Fruit fly (Drosophila melanogaster) whole organism, embryonic: ENCODE data around the gene CG4278.
A peak's percentile ranks its signal among the peaks of the same experiment; 100 is the strongest.

Experiments
- Aef1 ChIP-seq: fragments of 200-800 bp; sonication (Bioruptor generic); IDR thresholded peaks from 3 replicates; pipeline ENCODE4 v1.3.6; 2022; ENCODE audit warnings: missing biosample characterization, missing genetic modification characterization
- Asciz ChIP-seq: fragments of 200-800 bp; sonication (Bioruptor generic); optimal IDR thresholded peaks from 2 replicates; lab custom pipeline; 2017; ENCODE audit warnings: missing biosample characterization, mild to moderate bottlenecking, missing genetic modification characterization, missing genetic modification reagents
- Atf-2 ChIP-seq: fragments of 200-800 bp; sonication (Bioruptor generic); optimal IDR thresholded peaks from 2 replicates; lab custom pipeline; 2016; ENCODE audit warnings: missing biosample characterization, missing genetic modification characterization
- BtbVII ChIP-seq: fragments of 200-800 bp; sonication (Bioruptor generic); optimal IDR thresholded peaks from 3 replicates; lab custom pipeline; 2017; ENCODE audit warnings: missing biosample characterization, mild to moderate bottlenecking, missing genetic modification characterization
- CG1024 ChIP-seq: fragments of 200-800 bp; sonication (Bioruptor generic); IDR thresholded peaks from 2 replicates; pipeline ENCODE4 v1.3.6; 2022; ENCODE audit warnings: missing biosample characterization, missing genetic modification characterization
- CG11247 ChIP-seq: fragments of 200-800 bp; sonication (Bioruptor generic); IDR thresholded peaks from 2 replicates; pipeline ENCODE4 v1.3.6; 2022; ENCODE audit warnings: missing biosample characterization, missing genetic modification characterization
- CG12104 ChIP-seq: fragments of 200-800 bp; sonication (Bioruptor generic); optimal IDR thresholded peaks from 3 replicates; lab custom pipeline; 2016; ENCODE audit warnings: missing biosample characterization, missing genetic modification characterization
- CG12219 ChIP-seq: fragments of 200-800 bp; sonication (Bioruptor generic); optimal IDR thresholded peaks from 3 replicates; lab custom pipeline; 2018; ENCODE audit warnings: missing biosample characterization, mild to moderate bottlenecking, missing genetic modification characterization
- CG12236 ChIP-seq: fragments of 200-800 bp; sonication (Bioruptor generic); optimal IDR thresholded peaks from 2 replicates; lab custom pipeline; 2016; ENCODE audit warnings: missing biosample characterization, missing genetic modification characterization
- CG12769 ChIP-seq: fragments of 200-800 bp; sonication (Bioruptor generic); optimal IDR thresholded peaks from 2 replicates; lab custom pipeline; 2019; ENCODE audit warnings: missing biosample characterization, mild to moderate bottlenecking, missing genetic modification characterization, moderate library complexity
- CG16815 ChIP-seq: fragments of 200-800 bp; sonication (Bioruptor generic); optimal IDR thresholded peaks from 3 replicates; lab custom pipeline; 2017; ENCODE audit warnings: missing biosample characterization, mild to moderate bottlenecking, missing genetic modification characterization
- CG17328 ChIP-seq: fragments of 200-800 bp; sonication (Bioruptor generic); IDR thresholded peaks from 2 replicates; pipeline ENCODE4 v1.3.6; 2022; ENCODE audit warnings: missing biosample characterization, missing genetic modification characterization
- CG17385 ChIP-seq: fragments of 200-800 bp; sonication (Bioruptor generic); optimal IDR thresholded peaks from 3 replicates; lab custom pipeline; 2018; ENCODE audit warnings: missing biosample characterization, mild to moderate bottlenecking, missing genetic modification characterization
- CG17568 ChIP-seq: fragments of 200-800 bp; sonication (Bioruptor generic); optimal IDR thresholded peaks from 2 replicates; lab custom pipeline; 2018; ENCODE audit warnings: missing biosample characterization, mild to moderate bottlenecking, missing genetic modification characterization, moderate library complexity
- CG2116 ChIP-seq: fragments of 200-800 bp; sonication (Bioruptor generic); optimal IDR thresholded peaks from 3 replicates; lab custom pipeline; 2018; ENCODE audit warnings: missing biosample characterization, mild to moderate bottlenecking, missing genetic modification characterization
- CG2202 ChIP-seq: fragments of 200-800 bp; sonication (Bioruptor generic); optimal IDR thresholded peaks from 2 replicates; lab custom pipeline; 2018; ENCODE audit warnings: missing biosample characterization, mild to moderate bottlenecking, missing genetic modification characterization
- CG2712 ChIP-seq: fragments of 200-800 bp; optimal IDR thresholded peaks from 3 replicates; lab custom pipeline; 2019; ENCODE audit warnings: missing biosample characterization, mild to moderate bottlenecking, missing genetic modification characterization, moderate library complexity
- CG31365 ChIP-seq: fragments of 200-800 bp; sonication (Bioruptor generic); optimal IDR thresholded peaks from 2 replicates; lab custom pipeline; 2018; ENCODE audit warnings: missing biosample characterization, mild to moderate bottlenecking, missing genetic modification characterization
- CG32532 ChIP-seq: fragments of 200-800 bp; sonication (Bioruptor generic); IDR thresholded peaks from 2 replicates; pipeline ENCODE4 v1.3.6; 2022; ENCODE audit warnings: missing biosample characterization, missing genetic modification characterization
- CG34376 ChIP-seq: fragments of 200-800 bp; sonication (Bioruptor generic); optimal IDR thresholded peaks from 2 replicates; lab custom pipeline; 2018; ENCODE audit warnings: missing biosample characterization, mild to moderate bottlenecking, missing genetic modification characterization
- CG3726 ChIP-seq: fragments of 200-800 bp; sonication (Bioruptor generic); IDR thresholded peaks from 3 replicates; pipeline ENCODE4, ENCODE4 v1.3.6; 2022; ENCODE audit warnings: missing biosample characterization, missing genetic modification characterization
- CG5245 ChIP-seq: fragments of 200-800 bp; sonication (Bioruptor generic); optimal IDR thresholded peaks from 3 replicates; lab custom pipeline; 2016; ENCODE audit warnings: missing biosample characterization, missing genetic modification characterization
- CG6791 ChIP-seq: fragments of 200-800 bp; sonication (Bioruptor generic); IDR thresholded peaks from 3 replicates; pipeline ENCODE4 v1.3.6; 2022; ENCODE audit warnings: missing biosample characterization, missing genetic modification characterization; ENCODE audit not compliant: partially characterized antibody
- CG6813 ChIP-seq: fragments of 200-800 bp; sonication (Bioruptor generic); optimal IDR thresholded peaks from 2 replicates; lab custom pipeline; 2017; ENCODE audit warnings: missing biosample characterization, missing genetic modification characterization, mild to moderate bottlenecking, moderate library complexity, missing genetic modification reagents
- Doc2 ChIP-seq: fragments of 200-800 bp; sonication (Bioruptor generic); IDR thresholded peaks from 2 replicates; pipeline ENCODE4 v1.3.6; 2022; ENCODE audit warnings: missing biosample characterization, missing genetic modification characterization
- Ets97D ChIP-seq: fragments of 200-800 bp; sonication (Bioruptor generic); optimal IDR thresholded peaks from 3 replicates; lab custom pipeline; 2016; ENCODE audit warnings: missing biosample characterization, missing genetic modification characterization
- Fer3 ChIP-seq: fragments of 200-800 bp; sonication (Bioruptor generic); optimal IDR thresholded peaks from 2 replicates; lab custom pipeline; 2018; ENCODE audit warnings: missing biosample characterization, mild to moderate bottlenecking, missing genetic modification characterization, moderate library complexity
- GATAe ChIP-seq: fragments of 200-800 bp; sonication (Bioruptor generic); conservative IDR thresholded peaks from 2 replicates; pipeline ENCODE4 v1.3.6; 2022; ENCODE audit warnings: missing biosample characterization, missing genetic modification characterization
- Hr78 ChIP-seq, 2 experiments: fragments of 200-800 bp in 1 of 2; fragments of >200 bp in 1 of 2; sonication (Bioruptor generic) in 1 of 2; optimal IDR thresholded peaks; 2 replicates each; lab custom pipeline; 2017 to 2019; ENCODE audit warnings: missing biosample characterization in 2 of 2, missing genetic modification characterization in 2 of 2, mild to moderate bottlenecking in 1 of 2, moderate library complexity in 1 of 2
- Kr ChIP-seq: fragments of 200-800 bp; sonication (Bioruptor generic); optimal IDR thresholded peaks from 2 replicates; lab custom pipeline; 2017; ENCODE audit warnings: missing biosample characterization, mild to moderate bottlenecking, missing genetic modification characterization
- Lhr ChIP-seq: fragments of 200-800 bp; sonication (Bioruptor generic); optimal IDR thresholded peaks from 3 replicates; lab custom pipeline; 2017; ENCODE audit warnings: mild to moderate bottlenecking, missing biosample characterization, missing genetic modification reagents, missing genetic modification characterization
- NC2β ChIP-seq: fragments of 200-800 bp; sonication (Bioruptor generic); optimal IDR thresholded peaks from 2 replicates; lab custom pipeline; 2016; ENCODE audit warnings: missing biosample characterization, missing genetic modification characterization
- Six4 ChIP-seq: fragments of 200-800 bp; sonication (Bioruptor generic); optimal IDR thresholded peaks from 2 replicates; lab custom pipeline; 2016; ENCODE audit warnings: missing biosample characterization, missing genetic modification characterization
- ac ChIP-seq: fragments of 200-800 bp; sonication (Bioruptor generic); optimal IDR thresholded peaks from 3 replicates; lab custom pipeline; 2017; ENCODE audit warnings: missing biosample characterization, mild to moderate bottlenecking, missing genetic modification characterization
- chinmo ChIP-seq: fragments of 200-800 bp; sonication (Bioruptor generic); IDR thresholded peaks from 4 replicates; pipeline ENCODE4 v1.3.6; 2022; ENCODE audit warnings: missing biosample characterization, missing genetic modification characterization; ENCODE audit not compliant: partially characterized antibody
- crp ChIP-seq, 2 experiments: fragments of 200-800 bp; sonication (Bioruptor generic); optimal IDR thresholded peaks; 2 replicates in 1 of 2; 3 replicates in 1 of 2; lab custom pipeline; 2017; ENCODE audit warnings: missing biosample characterization in 2 of 2, missing genetic modification characterization in 2 of 2, mild to moderate bottlenecking in 1 of 2, moderate library complexity in 1 of 2
- dan ChIP-seq: fragments of 200-800 bp; sonication (Bioruptor generic); IDR thresholded peaks from 2 replicates; pipeline ENCODE4 v1.3.6; 2022; ENCODE audit warnings: missing biosample characterization, missing genetic modification characterization
- jing ChIP-seq: fragments of 200-800 bp; sonication (Bioruptor generic); optimal IDR thresholded peaks from 2 replicates; lab custom pipeline; 2018; ENCODE audit warnings: missing biosample characterization, mild to moderate bottlenecking, missing genetic modification characterization
- lab ChIP-seq: fragments of 200-800 bp; sonication (Bioruptor generic); optimal IDR thresholded peaks from 3 replicates; lab custom pipeline; 2017; ENCODE audit warnings: missing biosample characterization, missing genetic modification characterization, mild to moderate bottlenecking, moderate library complexity, missing genetic modification reagents
- nerfin-2 ChIP-seq: fragments of 200-800 bp; sonication (Bioruptor generic); IDR thresholded peaks from 2 replicates; pipeline ENCODE4 v1.3.6; 2022; ENCODE audit warnings: missing biosample characterization, missing genetic modification characterization; ENCODE audit not compliant: partially characterized antibody
- nmo ChIP-seq: fragments of 200-800 bp; sonication (Bioruptor generic); optimal IDR thresholded peaks from 2 replicates; lab custom pipeline; 2018; ENCODE audit warnings: missing biosample characterization, mild to moderate bottlenecking, missing genetic modification characterization, moderate library complexity
- nom ChIP-seq: fragments of 200-800 bp; sonication (Bioruptor generic); optimal IDR thresholded peaks from 2 replicates; lab custom pipeline; 2017; ENCODE audit warnings: missing biosample characterization, missing genetic modification characterization, mild to moderate bottlenecking, moderate library complexity, missing genetic modification reagents
- pum ChIP-seq: fragments of 200-800 bp; sonication (Bioruptor generic); optimal IDR thresholded peaks from 2 replicates; lab custom pipeline; 2016; ENCODE audit warnings: missing biosample characterization, missing genetic modification characterization
- run ChIP-seq: fragments of 200-800 bp; sonication (Bioruptor generic); optimal IDR thresholded peaks from 3 replicates; lab custom pipeline; 2018; ENCODE audit warnings: missing biosample characterization, mild to moderate bottlenecking, missing genetic modification characterization
- sc ChIP-seq, 3 experiments: fragments of >200 bp in 2 of 3; fragments of 200-800 bp in 1 of 3; sonication (Bioruptor generic) in 1 of 3; optimal IDR thresholded peaks; 2 replicates in 2 of 3; 3 replicates in 1 of 3; lab custom pipeline; 2017; ENCODE audit warnings: mild to moderate bottlenecking in 1 of 3, missing biosample characterization in 1 of 3, missing genetic modification characterization in 1 of 3, missing genetic modification reagents in 1 of 3
- sob ChIP-seq: fragments of 200-800 bp; sonication (Bioruptor generic); IDR thresholded peaks from 2 replicates; pipeline ENCODE4 v1.3.6; 2022; ENCODE audit warnings: missing biosample characterization, missing genetic modification characterization
- yki ChIP-seq: fragments of >200 bp; optimal IDR thresholded peaks from 3 replicates; lab custom pipeline; 2018

The CG4278 gene

DNA sequence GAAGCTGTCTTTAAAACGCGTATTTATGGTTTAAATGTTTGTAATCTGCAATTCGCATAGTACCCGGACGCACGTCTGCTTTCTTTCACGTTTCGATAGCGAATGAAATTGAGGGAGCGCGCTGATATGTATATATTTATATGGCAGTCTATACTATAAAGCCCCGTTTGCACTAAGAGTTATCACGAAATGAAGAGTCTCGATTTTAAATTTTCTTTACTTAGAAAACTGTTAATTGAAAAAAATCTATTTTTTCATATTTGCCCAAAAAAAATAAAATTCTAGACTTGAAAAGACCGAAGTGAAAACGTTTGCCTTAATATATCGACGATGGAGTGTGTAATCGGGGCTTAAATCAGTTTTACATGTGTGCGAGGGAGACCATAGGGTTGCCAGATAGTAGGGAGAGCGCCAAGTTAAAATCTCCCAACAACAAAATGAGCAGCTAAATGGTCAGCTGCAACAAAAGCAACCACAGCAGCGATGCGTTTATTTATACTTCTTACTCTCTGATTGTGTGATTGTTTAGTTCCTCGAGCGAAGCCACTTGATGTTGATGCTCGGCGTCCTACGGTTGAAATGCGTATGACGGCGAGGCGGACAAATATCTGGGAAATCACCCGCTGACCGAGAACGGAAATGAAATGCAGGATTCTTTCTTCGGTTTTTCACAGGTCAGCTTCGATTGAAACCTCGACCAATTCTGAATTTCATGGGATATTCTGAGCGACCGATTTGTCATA is 1.2 kb upstream of the CG4278 start, which contains the start of gene cact (continued):
- TF ChIP-seq CG17568 (peak; percentile 86), chinmo (GFP tag; lab: Robert Waterston, UW) (peak; percentile 92; the same call in 3 of the 4 replicates), Kr (GFP tag; lab: Kevin White, UChicago) (no peak), CG12219 (peak; percentile 75), dan (GFP tag; lab: Robert Waterston, UW) (no peak), CG12236 (GFP tag; lab: Kevin White, UChicago) (peak; percentile 92), Six4 (GFP tag; lab: Kevin White, UChicago) (peak; percentile 86), CG5245 (GFP tag; lab: Kevin White, UChicago) (peak; percentile 82), Lhr (GFP tag; lab: Kevin White, UChicago) (peak; percentile 87), nmo (GFP tag; lab: Kevin White, UChicago) (peak; percentile 94), CG11247 (peak; percentile 85), Hr78 (GFP tag; optimal IDR thresholded peaks at IDR 0.05; lab: Kevin White, UChicago) (peak in 1 of 2 experiments; percentile 59), Asciz (GFP tag; lab: Kevin White, UChicago) (peak; percentile 84), crp (GFP tag; optimal IDR thresholded peaks at IDR 0.05; lab: Kevin White, UChicago) (peak; percentile 18 to 72), CG34376 (GFP tag; lab: Kevin White, UChicago) (peak; percentile 84), Ets97D (GFP tag; lab: Kevin White, UChicago) (peak; percentile 91), yki (lab: Kevin White, UChicago) (no peak), CG31365 (tag; lab: Kevin White, UChicago) (peak; percentile 16), CG12104 (GFP tag; lab: Kevin White, UChicago) (peak; percentile 91), CG2712 (tag; lab: Kevin White, UChicago) (peak; percentile 95), Atf-2 (peak; percentile 85), CG3726 (GFP tag; lab: Robert Waterston, UW) (peak; percentile 82; the same call in 1 of the 3 replicates), run (tag; lab: Kevin White, UChicago) (peak; percentile 89), CG17385 (GFP tag; lab: Kevin White, UChicago) (peak; percentile 78), CG16815 (peak; percentile 88), CG32532 (GFP tag; lab: Robert Waterston, UW) (peak; percentile 94), Aef1 (GFP tag; lab: Robert Waterston, UW) (peak; percentile 95), nerfin-2 (GFP tag; lab: Robert Waterston, UW) (no peak), Fer3 (tag; lab: Kevin White, UChicago) (peak; percentile 93), CG6813 (peak; percentile 85), CG12769 (tag; lab: Kevin White, UChicago) (peak; percentile 40), CG17328 (peak; percentile 91), Doc2 (peak; percentile 70), sc (optimal IDR thresholded peaks at IDR 0.05; lab: Kevin White, UChicago) (no peak), sc (GFP tag; optimal IDR thresholded peaks at IDR 0.05; lab: Kevin White, UChicago) (peak; percentile 85), CG1024 (peak; percentile 85), pum (GFP tag; lab: Kevin White, UChicago) (peak; percentile 96), NC2β (GFP tag; lab: Kevin White, UChicago) (peak; percentile 95), sob (peak; percentile 93), CG2116 (peak; percentile 84), GATAe (GFP tag; lab: Robert Waterston, UW) (peak; percentile 59; the same call in 1 of the 2 replicates), CG6791 (GFP tag; lab: Robert Waterston, UW) (0 out of 3 replicates have a peak, but pooled peaks have one; percentile 12), ac (peak; percentile 72), lab (GFP tag; lab: Kevin White, UChicago) (peak; percentile 95), jing (GFP tag; lab: Kevin White, UChicago) (peak; percentile 75), CG2202 (tag; lab: Kevin White, UChicago) (peak; percentile 76), nom (GFP tag; lab: Kevin White, UChicago) (peak; percentile 73), BtbVII (GFP tag; lab: Kevin White, UChicago) (peak; percentile 88)
